Worm (Caenorhabditis elegans) whole organism, midembryonic: ENCODE results near the gene C08F11.3.
"Not testable (repeated sequence)": the region's sequence is repeated elsewhere in the genome, so short reads cannot be mapped to it uniquely, and the experiment has no call there.

Experiments
- T22C8.4 ChIP-seq: fragments of 200-800 bp; sonication (Bioruptor generic); IDR thresholded peaks from 2 replicates; pipeline ENCODE4 v1.3.6; 2022; ENCODE audit warnings: missing genetic modification characterization, missing compliant biosample characterization
- cog-1 ChIP-seq: sonication (generic microtip); optimal IDR thresholded peaks from 2 replicates; lab custom pipeline; 2016; ENCODE audit warnings: missing genetic modification characterization, missing compliant biosample characterization
- flt-1 ChIP-seq: fragments of 200-800 bp; sonication (Bioruptor generic); IDR thresholded peaks from 2 replicates; pipeline ENCODE4 v1.3.6; 2022; ENCODE audit warnings: missing genetic modification characterization, missing compliant biosample characterization
- klf-2 ChIP-seq: fragments of 200-800 bp; sonication (Bioruptor generic); conservative IDR thresholded peaks from 2 replicates; pipeline ENCODE4 v1.3.6; 2022; ENCODE audit warnings: missing genetic modification reagents, missing genetic modification characterization, missing compliant biosample characterization
- med-1 ChIP-seq: sonication (generic microtip); optimal IDR thresholded peaks from 2 replicates; lab custom pipeline; 2017; ENCODE audit warnings: missing genetic modification characterization, mild to moderate bottlenecking, missing compliant biosample characterization, antibody characterized with exemption, missing genetic modification reagents; ENCODE audit not compliant: insufficient read depth
- ref-1 ChIP-seq: fragments of 200-800 bp; sonication (Bioruptor generic); conservative IDR thresholded peaks from 2 replicates; pipeline ENCODE4 v1.3.6; 2022; ENCODE audit warnings: missing genetic modification reagents, missing genetic modification characterization, missing compliant biosample characterization
- tab-1 ChIP-seq: fragments of 200-800 bp; sonication (Bioruptor generic); IDR thresholded peaks from 2 replicates; pipeline ENCODE4 v1.3.6; 2022; ENCODE audit warnings: missing genetic modification characterization, missing compliant biosample characterization
- ztf-23 ChIP-seq: fragments of 200-800 bp; sonication (Bioruptor generic); IDR thresholded peaks from 2 replicates; pipeline ENCODE4 v1.3.6; 2022; ENCODE audit warnings: missing genetic modification reagents, missing genetic modification characterization, missing compliant biosample characterization
- ztf-29 ChIP-seq: fragments of 200-800 bp; sonication (Bioruptor generic); IDR thresholded peaks from 2 replicates; pipeline ENCODE4 v1.3.6; 2022; ENCODE audit warnings: missing genetic modification reagents, missing genetic modification characterization, missing compliant biosample characterization

C08F11.3 gene

ce11 chrIV:13619203-13619602, at the start of gene C08F11.3:
Gene C08F11.3, plus strand, starts transcription at chrIV:13619503.
- TF ChIP-seq flt-1 (no peak), tab-1 (GFP tag; lab: Robert Waterston, UW) (no peak), cog-1 (tag; lab: Kevin White, UChicago) (no peak), ztf-29 (GFP tag; lab: Robert Waterston, UW) (no peak), T22C8.4 (GFP tag; lab: Robert Waterston, UW) (no peak), klf-2 (GFP tag; lab: Robert Waterston, UW) (no peak), ref-1 (no peak), ztf-23 (GFP tag; lab: Robert Waterston, UW) (no peak), med-1 (GFP tag; lab: Kevin White, UChicago) (no peak)

DNA sequence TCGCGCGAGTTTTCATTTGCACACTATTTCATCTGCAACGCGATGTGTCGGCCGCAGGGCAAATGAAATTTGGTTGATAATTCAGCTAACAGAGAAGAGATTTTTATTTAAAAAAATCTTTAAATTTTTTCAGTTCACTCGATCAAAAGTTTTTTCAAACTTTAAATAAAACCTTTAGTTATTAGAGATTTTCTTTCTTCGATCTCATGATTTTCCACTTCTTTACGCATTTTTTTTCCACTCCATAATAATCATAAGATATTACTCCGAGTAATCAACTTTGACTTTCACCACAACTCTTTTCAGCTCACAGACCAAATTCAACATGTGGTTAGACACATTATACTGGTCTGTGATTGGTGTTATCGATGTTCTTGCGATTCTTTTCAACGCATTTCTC, 44.6 kb upstream of the C08F11.3 start, which contains the start of gene srd-10:
Gene srd-10 (plus strand): TSS at position 301 of the 400 bp plus-strand sequence.
- no peak for TF ChIP-seq ztf-23 (GFP tag; lab: Robert Waterston, UW)
- no peak for TF ChIP-seq ref-1
- no peak for TF ChIP-seq tab-1 (GFP tag; lab: Robert Waterston, UW)
- TF ChIP-seq cog-1 (tag; lab: Kevin White, UChicago) = no peak
- no peak for TF ChIP-seq klf-2 (GFP tag; lab: Robert Waterston, UW)
- no peak for TF ChIP-seq flt-1

- TF ChIP-seq med-1 (GFP tag; lab: Kevin White, UChicago) = no peak
- TF ChIP-seq cog-1 (tag; lab: Kevin White, UChicago) = no peak
- no peak for TF ChIP-seq flt-1
Measured at ce11 chrIV:13575673-13576072, 43.6 kb upstream of the C08F11.3 start.

DNA sequence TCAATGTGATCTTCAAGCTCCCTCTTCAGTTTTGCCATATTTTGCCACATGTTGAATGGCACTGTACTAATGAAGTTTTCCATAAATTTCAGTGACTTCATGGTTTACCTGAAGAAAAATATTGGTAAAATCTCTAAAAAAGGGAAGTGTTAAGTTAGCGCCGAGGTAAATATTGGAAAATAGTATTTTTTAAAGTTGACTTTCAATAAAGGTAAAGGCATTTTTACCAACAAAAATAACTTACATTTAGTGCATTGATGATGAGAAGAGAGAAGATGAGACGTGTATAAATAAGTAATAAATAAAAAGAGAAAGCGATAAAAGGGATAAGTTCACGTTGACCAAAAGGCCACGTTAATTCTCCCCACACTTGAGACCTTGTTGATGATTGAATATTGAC, 41.1 kb upstream of the C08F11.3 start, which contains the start of gene Y45F10B.8:
Gene Y45F10B.8 (minus strand): TSS at position 101 of the 400 bp plus-strand sequence.
- not testable (repeated sequence) for TF ChIP-seq ztf-23, T22C8.4, klf-2 (GFP tag; lab: Robert Waterston, UW)

DNA sequence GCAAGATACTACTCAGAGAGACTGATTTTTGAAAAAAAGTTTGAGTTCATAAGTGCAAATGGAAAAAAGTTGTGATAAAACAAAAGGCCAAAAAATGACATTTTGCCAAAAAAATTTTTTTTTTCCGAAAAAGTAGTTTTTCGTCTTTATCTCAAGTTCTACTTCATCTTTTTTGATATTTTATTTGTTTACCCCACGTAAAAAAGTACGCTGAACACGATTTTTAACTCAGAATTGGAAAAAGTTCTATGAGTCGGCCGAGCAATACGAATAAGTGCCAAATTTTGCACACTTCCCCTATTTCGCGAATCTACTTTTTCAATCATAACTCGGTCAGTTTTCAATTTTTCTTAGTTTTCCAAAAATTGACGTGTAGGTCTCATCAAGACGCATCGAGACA, 40.4 kb upstream of the C08F11.3 start, which contains the start of gene sru-16:
Gene sru-16 (plus strand): TSS at position 301 of the 400 bp plus-strand sequence.
- TF ChIP-seq flt-1; T22C8.4 (GFP tag; lab: Robert Waterston, UW); cog-1 (tag; lab: Kevin White, UChicago): not testable (repeated sequence)

DNA sequence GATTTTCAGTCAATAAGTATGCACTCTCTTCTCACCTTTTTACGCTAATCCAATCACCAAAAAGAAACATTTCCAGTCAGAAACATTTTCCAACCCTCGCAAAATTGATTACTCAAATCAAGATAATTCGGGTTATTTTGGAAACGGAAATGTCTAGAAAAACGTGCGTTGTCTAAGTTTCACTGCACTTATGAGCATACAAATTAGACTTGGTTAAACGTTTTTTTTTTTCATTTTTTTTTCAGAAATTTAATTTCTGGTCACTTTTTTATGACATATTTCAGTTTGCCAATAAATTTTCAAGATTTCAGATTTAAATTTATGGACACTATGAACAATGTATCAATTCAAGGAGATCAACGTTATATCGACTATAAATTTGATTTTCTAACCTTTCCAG, 36.4 kb upstream of the C08F11.3 start, which contains the start of gene sru-12:
Gene sru-12 (plus strand): TSS at position 301 of the 400 bp plus-strand sequence.
- TF ChIP-seq ztf-29 (GFP tag; lab: Robert Waterston, UW) (no peak), klf-2 (GFP tag; lab: Robert Waterston, UW) (no peak), ref-1 (no peak), ztf-23 (GFP tag; lab: Robert Waterston, UW) (no peak), T22C8.4 (GFP tag; lab: Robert Waterston, UW) (no peak), flt-1 (no peak)

DNA sequence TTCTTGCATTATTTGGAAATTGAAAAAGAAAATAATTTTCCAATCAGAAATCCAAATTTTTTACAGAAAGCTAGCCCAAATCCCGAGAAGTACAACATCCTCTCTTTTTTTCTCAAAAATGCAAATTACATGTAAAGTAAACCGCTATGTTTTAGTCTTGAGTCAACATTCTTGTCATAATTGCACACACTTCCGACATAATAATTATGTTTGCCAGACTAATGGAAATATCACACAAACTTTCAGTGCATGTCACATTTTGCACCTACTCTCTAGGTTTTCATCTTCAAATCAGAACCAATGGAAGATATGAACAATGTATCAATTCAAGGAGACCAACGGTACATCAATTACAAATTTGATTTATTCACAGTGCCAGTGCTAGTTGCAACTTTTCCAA, 34.7 kb upstream of the C08F11.3 start, which contains the start of gene sru-11:
Gene sru-11 (plus strand): TSS at position 301 of the 400 bp plus-strand sequence.
- no peak for TF ChIP-seq T22C8.4 (GFP tag; lab: Robert Waterston, UW)

ce11 chrIV:13587175-13587574, 32.1 kb upstream of the C08F11.3 start, which contains the start of gene Y45F10B.12:
Gene Y45F10B.12, plus strand, starts transcription at chrIV:13587475.
- no peak for TF ChIP-seq klf-2 (GFP tag; lab: Robert Waterston, UW)
- no peak for TF ChIP-seq flt-1
- TF ChIP-seq ztf-29 (GFP tag; lab: Robert Waterston, UW) = no peak
- no peak for TF ChIP-seq tab-1 (GFP tag; lab: Robert Waterston, UW)
- no peak for TF ChIP-seq cog-1 (tag; lab: Kevin White, UChicago)
- no peak for TF ChIP-seq med-1 (GFP tag; lab: Kevin White, UChicago)
- no peak for TF ChIP-seq ref-1
- TF ChIP-seq ztf-23 (GFP tag; lab: Robert Waterston, UW) = no peak
- TF ChIP-seq T22C8.4 (GFP tag; lab: Robert Waterston, UW) = no peak

ce11 chrIV:13588544-13589043, 30.7 kb upstream of the C08F11.3 start, which contains the start of gene sru-9:
Gene sru-9, plus strand, starts transcription at chrIV:13588993.
- TF ChIP-seq cog-1 (tag; lab: Kevin White, UChicago); ztf-23 (GFP tag; lab: Robert Waterston, UW); med-1 (GFP tag; lab: Kevin White, UChicago): not testable (repeated sequence)

ce11 chrIV:13591645-13592044, 27.7 kb upstream of the C08F11.3 start, which contains the start of gene tsp-5:
Gene tsp-5, minus strand, starts transcription at chrIV:13591745.
- TF ChIP-seq ref-1 (no peak), med-1 (GFP tag; lab: Kevin White, UChicago) (no peak), klf-2 (GFP tag; lab: Robert Waterston, UW) (no peak), flt-1 (no peak), T22C8.4 (GFP tag; lab: Robert Waterston, UW) (no peak), ztf-23 (GFP tag; lab: Robert Waterston, UW) (no peak), cog-1 (tag; lab: Kevin White, UChicago) (no peak), ztf-29 (GFP tag; lab: Robert Waterston, UW) (no peak), tab-1 (GFP tag; lab: Robert Waterston, UW) (no peak)
